Worm (Caenorhabditis elegans): ENCODE data around the gene eco-1.

eco-1 gene

ce11 chrIII:7373802-7374435 is 15.0 kb upstream of the eco-1 start:
- TF ChIP-seq dao-5 (tag; optimal IDR thresholded peaks at IDR 0.05): no peak
- TF ChIP-seq W03F9.2 (tag; optimal IDR thresholded peaks at IDR 0.05): no peak
- no peak for TF ChIP-seq him-1 (tag; optimal IDR thresholded peaks at IDR 0.05)

ce11 chrIII:7370569-7370968 is 11.7 kb upstream of the eco-1 start:
- TF ChIP-seq W03F9.2 (tag; optimal IDR thresholded peaks at IDR 0.05) (no peak), him-1 (tag; optimal IDR thresholded peaks at IDR 0.05) (no peak), dao-5 (tag; optimal IDR thresholded peaks at IDR 0.05) (no peak)

ce11 chrIII:7369394-7370024 is 10.6 kb upstream of the eco-1 start:
- TF ChIP-seq W03F9.2 (tag; optimal IDR thresholded peaks at IDR 0.05): no peak
- TF ChIP-seq dao-5 (tag; optimal IDR thresholded peaks at IDR 0.05): no peak
- TF ChIP-seq him-1 (tag; optimal IDR thresholded peaks at IDR 0.05): no peak

ce11 chrIII:7367012-7367760 is 8.3 kb upstream of the eco-1 start, which contains the start of the genes T20B12.5 and T20B12.4:
Gene T20B12.5, minus strand, starts transcription at chrIII:7367112.
Gene T20B12.4, plus strand, starts transcription at chrIII:7367710.
- TF ChIP-seq him-1 (tag; optimal IDR thresholded peaks at IDR 0.05): no peak
- no peak for TF ChIP-seq W03F9.2 (tag; optimal IDR thresholded peaks at IDR 0.05)
- no peak for TF ChIP-seq dao-5 (tag; optimal IDR thresholded peaks at IDR 0.05)

- TF ChIP-seq dao-5 (tag; optimal IDR thresholded peaks at IDR 0.05) (no peak), him-1 (tag; optimal IDR thresholded peaks at IDR 0.05) (no peak), W03F9.2 (tag; optimal IDR thresholded peaks at IDR 0.05) (no peak)
Measured at ce11 chrIII:7365602-7366001, 6.7 kb upstream of the eco-1 start, which contains the start of gene F08F8.11. Gene F08F8.11, plus strand, starts transcription at chrIII:7365902.

ce11 chrIII:7358627-7359026 is 268 bp downstream of the eco-1 start:
- TF ChIP-seq dao-5 (tag; optimal IDR thresholded peaks at IDR 0.05): no peak
- TF ChIP-seq W03F9.2 (tag; optimal IDR thresholded peaks at IDR 0.05): no peak
- no peak for TF ChIP-seq him-1 (tag; optimal IDR thresholded peaks at IDR 0.05)

ce11 chrIII:7357356-7357755 is 1.5 kb downstream of the eco-1 start, which contains the start of gene F08F8.10:
Gene F08F8.10, minus strand, starts transcription at chrIII:7357393.
- TF ChIP-seq W03F9.2 (tag; optimal IDR thresholded peaks at IDR 0.05) (no peak), dao-5 (tag; optimal IDR thresholded peaks at IDR 0.05) (no peak), him-1 (tag; optimal IDR thresholded peaks at IDR 0.05) (no peak)

- TF ChIP-seq dao-5 (tag; optimal IDR thresholded peaks at IDR 0.05): no peak
- no peak for TF ChIP-seq him-1 (tag; optimal IDR thresholded peaks at IDR 0.05)
- no peak for TF ChIP-seq W03F9.2 (tag; optimal IDR thresholded peaks at IDR 0.05)
Measured at ce11 chrIII:7353871-7354270, 5.0 kb downstream of the eco-1 start, which contains the start of gene F08F8.9. Gene F08F8.9, minus strand, starts transcription at chrIII:7353971.

ce11 chrIII:7349075-7349474 is 9.8 kb downstream of the eco-1 start, which contains the start of gene gos-28:
Gene gos-28, minus strand, starts transcription at chrIII:7349175.
- no peak for TF ChIP-seq W03F9.2 (tag; optimal IDR thresholded peaks at IDR 0.05)
- TF ChIP-seq him-1 (tag; optimal IDR thresholded peaks at IDR 0.05): no peak
- no peak for TF ChIP-seq dao-5 (tag; optimal IDR thresholded peaks at IDR 0.05)

ce11 chrIII:7347049-7347448 is 11.8 kb downstream of the eco-1 start, which contains the start of gene F08F8.7:
Gene F08F8.7, minus strand, starts transcription at chrIII:7347149.
- TF ChIP-seq him-1 (tag; optimal IDR thresholded peaks at IDR 0.05) (no peak), dao-5 (tag; optimal IDR thresholded peaks at IDR 0.05) (no peak), W03F9.2 (tag; optimal IDR thresholded peaks at IDR 0.05) (no peak)

ce11 chrIII:7343389-7343788 is 15.5 kb downstream of the eco-1 start, which contains the start of gene F08F8.6:
Gene F08F8.6, plus strand, starts transcription at chrIII:7343689.
- no peak for TF ChIP-seq W03F9.2 (tag; optimal IDR thresholded peaks at IDR 0.05)
- TF ChIP-seq him-1 (tag; optimal IDR thresholded peaks at IDR 0.05): no peak
- TF ChIP-seq dao-5 (tag; optimal IDR thresholded peaks at IDR 0.05): no peak

- TF ChIP-seq him-1 (tag; optimal IDR thresholded peaks at IDR 0.05) (no peak), dao-5 (tag; optimal IDR thresholded peaks at IDR 0.05) (no peak), W03F9.2 (tag; optimal IDR thresholded peaks at IDR 0.05) (no peak)
Measured at ce11 chrIII:7339138-7339537, 19.8 kb downstream of the eco-1 start.

- TF ChIP-seq him-1 (tag; optimal IDR thresholded peaks at IDR 0.05): no peak
- no peak for TF ChIP-seq dao-5 (tag; optimal IDR thresholded peaks at IDR 0.05)
- no peak for TF ChIP-seq W03F9.2 (tag; optimal IDR thresholded peaks at IDR 0.05)
Measured at ce11 chrIII:7338693-7339092, 20.2 kb downstream of the eco-1 start, which contains the start of gene kap-1. Gene kap-1, plus strand, starts transcription at chrIII:7338835.

Measured in whole organism, L4/young adult.